Worm (Caenorhabditis elegans): Measurements from ENCODE around the gene E02C12.12.

The E02C12.12 gene

DNA sequence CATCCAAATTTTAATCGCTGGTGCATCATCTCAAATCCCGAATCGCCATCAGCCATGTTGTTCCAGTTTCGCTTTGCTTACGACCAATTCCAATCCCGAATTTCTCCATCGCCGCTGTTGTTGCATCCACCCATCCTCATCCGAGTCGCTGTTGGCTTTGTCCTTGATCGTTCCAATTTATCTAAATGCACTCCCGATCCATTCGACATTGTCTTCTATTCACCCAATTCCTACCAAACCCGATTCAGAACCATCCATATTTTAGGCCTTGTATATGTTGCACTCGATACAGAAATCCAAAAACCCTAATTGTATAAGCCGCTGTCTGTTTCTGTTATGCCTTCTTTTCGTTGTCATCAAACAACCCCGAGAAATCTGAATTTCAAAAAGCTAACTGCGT is 41.8 kb downstream of the E02C12.12 start (continued):
- TF ChIP-seq F10B5.3 (tag; optimal IDR thresholded peaks at IDR 0.05) (no peak), ztf-7 (tag; optimal IDR thresholded peaks at IDR 0.05) (no peak), F49E8.2 (tag; optimal IDR thresholded peaks at IDR 0.05; ENCODE audit: borderline replicate concordance) (no peak), nhr-28 (tag; optimal IDR thresholded peaks at IDR 0.05) (no peak), nhr-11 (tag; optimal IDR thresholded peaks at IDR 0.05) (no peak), arid-1 (GFP tag; conservative IDR thresholded peaks at IDR 0.05) (0 out of 2 replicates have a peak, but pooled peaks have one; percentile 50), ceh-44 (GFP tag; IDR thresholded peaks at IDR 0.05) (no peak), vab-7 (GFP tag; IDR thresholded peaks at IDR 0.05) (peak; percentile 58), ZK337.2 (GFP tag; IDR thresholded peaks at IDR 0.05) (no peak), unc-39 (tag; optimal IDR thresholded peaks at IDR 0.05) (no peak), egl-43 (GFP tag; IDR thresholded peaks at IDR 0.05) (peak; percentile 80), lin-15B (tag; optimal IDR thresholded peaks at IDR 0.05) (no peak), snpc-4 (tag; optimal IDR thresholded peaks at IDR 0.05) (no peak), saeg-2 (GFP tag; IDR thresholded peaks at IDR 0.05) (peak; percentile 61; the same call in 1 of the 2 replicates), Y48G9A.11 (GFP tag; IDR thresholded peaks at IDR 0.05) (peak; percentile 58), ceh-82 (tag; optimal IDR thresholded peaks at IDR 0.05) (no peak), daf-12 (tag; optimal IDR thresholded peaks at IDR 0.05) (no peak), nhr-237 (tag; optimal IDR thresholded peaks at IDR 0.05) (no peak), spr-1 (tag; optimal IDR thresholded peaks at IDR 0.05) (peak; percentile 51), ama-1 (optimal IDR thresholded peaks at IDR 0.05) (peak; percentile 24), zip-2 (tag; optimal IDR thresholded peaks at IDR 0.05) (no peak), hlh-30 (tag; optimal IDR thresholded peaks at IDR 0.05; ENCODE audit: insufficient read depth) (no peak), spr-3 (GFP tag; optimal IDR thresholded peaks at IDR 0.05) (no peak), madf-9 (GFP tag; conservative IDR thresholded peaks at IDR 0.05) (peak; percentile 45; the same call in 1 of the 2 replicates), lsy-2 (tag; optimal IDR thresholded peaks at IDR 0.05) (no peak), zag-1 (tag; optimal IDR thresholded peaks at IDR 0.05) (no peak), ceh-20 (GFP tag; IDR thresholded peaks at IDR 0.05) (peak; percentile 92), snpc-1.2 (GFP tag; IDR thresholded peaks at IDR 0.05) (peak; percentile 70; the same call in 1 of the 2 replicates), zfp-3 (GFP tag; conservative IDR thresholded peaks at IDR 0.05) (peak; percentile 95), nhr-10 (tag; optimal IDR thresholded peaks at IDR 0.05) (no peak), daf-8 (GFP tag; IDR thresholded peaks at IDR 0.05) (no peak), lin-38 (GFP tag; IDR thresholded peaks at IDR 0.05) (peak; percentile 78)

DNA sequence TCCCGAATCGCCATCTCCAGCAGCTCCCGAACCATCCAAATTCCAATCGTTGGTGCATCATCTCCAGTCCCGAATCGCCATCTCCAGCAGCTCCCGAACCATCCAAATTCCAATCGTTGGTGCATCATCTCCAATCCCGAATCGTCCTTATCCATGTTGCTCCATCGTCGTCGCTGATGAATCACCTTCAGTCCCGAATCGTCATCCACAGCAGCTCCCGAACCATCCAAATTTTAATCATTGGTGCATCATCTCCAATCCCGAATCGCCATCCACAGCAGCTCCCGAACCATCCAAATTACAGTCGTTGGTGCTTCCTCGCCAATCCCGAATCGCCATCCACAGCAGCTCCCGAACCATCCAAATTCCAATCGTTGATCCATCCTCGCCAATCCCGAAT is 42.8 kb downstream of the E02C12.12 start:
- TF ChIP-seq madf-5 (GFP tag; IDR thresholded peaks at IDR 0.05): 0 out of 4 replicates have a peak, but pooled peaks of 1 of the 2 experiments have one; percentile 55
- peak; percentile 81 for TF ChIP-seq egl-43 (GFP tag; IDR thresholded peaks at IDR 0.05)
- TF ChIP-seq zip-11 (GFP tag; IDR thresholded peaks at IDR 0.05): 0 out of 2 replicates have a peak, but pooled peaks have one; percentile 47
- peak; percentile 69; the same call in 1 of the 2 replicates for TF ChIP-seq zfp-3 (GFP tag; conservative IDR thresholded peaks at IDR 0.05)
- peak; percentile 30; the same call in 1 of the 2 replicates for TF ChIP-seq mxl-2 (GFP tag; conservative IDR thresholded peaks at IDR 0.05)
- TF ChIP-seq F26F4.8 (GFP tag; conservative IDR thresholded peaks at IDR 0.05): 0 out of 2 replicates have a peak, but pooled peaks have one; percentile 8
- 0 out of 2 replicates have a peak, but pooled peaks have one; percentile 37 for TF ChIP-seq mdt-29 (GFP tag; IDR thresholded peaks at IDR 0.05)
- TF ChIP-seq T26A8.4 (GFP tag; IDR thresholded peaks at IDR 0.05): peak; percentile 65
- TF ChIP-seq lin-38 (GFP tag; IDR thresholded peaks at IDR 0.05): peak; percentile 42; the same call in 1 of the 2 replicates

DNA sequence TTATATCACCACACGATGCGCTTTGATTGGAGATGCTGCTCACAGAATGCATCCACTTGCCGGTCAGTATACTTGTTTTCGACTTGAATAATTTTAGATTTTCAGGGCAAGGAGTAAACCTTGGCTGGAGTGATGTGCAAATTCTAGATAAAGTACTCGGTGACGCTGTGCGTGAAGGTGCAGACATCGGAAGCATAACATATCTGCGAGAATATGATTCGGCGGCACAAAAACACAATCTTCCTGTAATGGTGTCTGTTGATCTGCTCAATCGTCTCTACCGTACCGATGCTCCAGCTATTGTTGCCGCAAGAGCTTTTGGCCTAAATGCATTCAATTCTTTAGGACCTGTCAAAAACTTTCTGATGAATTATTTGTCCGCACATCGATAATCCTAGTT is 43.7 kb downstream of the E02C12.12 start:
- TF ChIP-seq mes-2 (tag; optimal IDR thresholded peaks at IDR 0.05; ENCODE audit: poor library complexity, severe bottlenecking) (peak; percentile 64), T26A8.4 (GFP tag; IDR thresholded peaks at IDR 0.05) (peak; percentile 86), skn-1 (tag; optimal IDR thresholded peaks at IDR 0.05) (no peak), sdz-12 (GFP tag; optimal IDR thresholded peaks at IDR 0.05) (peak; percentile 31), zip-2 (tag; optimal IDR thresholded peaks at IDR 0.05) (no peak), F26F4.8 (GFP tag; conservative IDR thresholded peaks at IDR 0.05) (0 out of 2 replicates have a peak, but pooled peaks have one; percentile 31), ceh-62 (tag; optimal IDR thresholded peaks at IDR 0.05) (no peak), aha-1 (tag) (peak; percentile 96), lin-38 (GFP tag; IDR thresholded peaks at IDR 0.05) (peak; percentile 41; the same call in 1 of the 2 replicates), nhr-42 (GFP tag; IDR thresholded peaks at IDR 0.05) (peak; percentile 73; the same call in 1 of the 2 replicates), unc-130 (GFP tag; optimal IDR thresholded peaks at IDR 0.05) (no peak), hlh-11 (tag; optimal IDR thresholded peaks at IDR 0.05) (peak; percentile 6), lin-39 (tag; optimal IDR thresholded peaks at IDR 0.05) (no peak), attf-4 (tag; optimal IDR thresholded peaks at IDR 0.05) (no peak), ceh-82 (tag; optimal IDR thresholded peaks at IDR 0.05) (no peak), zfp-3 (GFP tag; conservative IDR thresholded peaks at IDR 0.05) (no peak; the same call in 1 of the 2 replicates), hlh-30 (tag; optimal IDR thresholded peaks at IDR 0.05; ENCODE audit: insufficient read depth) (no peak), mxl-3 (GFP tag; optimal IDR thresholded peaks at IDR 0.05) (no peak)
